Worm (Caenorhabditis elegans) whole organism, L3 larva: Measurements from ENCODE around the gene rad-54.B.

Experiments used
- ama-1 ChIP-seq: fragments of 150-350 bp; optimal IDR thresholded peaks from 2 replicates; lab custom pipeline; 2018
- daf-12 ChIP-seq: fragments of 150-350 bp; optimal IDR thresholded peaks from 2 replicates; lab custom pipeline; 2014; ENCODE audit warnings: missing biosample characterization, missing genetic modification reagents, missing genetic modification characterization
- egl-27 ChIP-seq: sonication (generic microtip); optimal IDR thresholded peaks from 4 replicates; lab custom pipeline; 2017; ENCODE audit warnings: missing biosample characterization, missing genetic modification reagents, missing genetic modification characterization
- fkh-10 ChIP-seq: sonication (generic microtip); optimal IDR thresholded peaks from 2 replicates; lab custom pipeline; 2017; ENCODE audit warnings: missing biosample characterization, missing genetic modification reagents, missing genetic modification characterization
- nhr-23 ChIP-seq: fragments of 150-350 bp; optimal IDR thresholded peaks from 2 replicates; lab custom pipeline; 2014; ENCODE audit warnings: missing biosample characterization, missing genetic modification reagents, missing genetic modification characterization
- nhr-28 ChIP-seq: fragments of 150-350 bp; optimal IDR thresholded peaks from 2 replicates; lab custom pipeline; 2014; ENCODE audit warnings: missing biosample characterization, missing genetic modification characterization
- pqm-1 ChIP-seq: fragments of 150-350 bp; optimal IDR thresholded peaks from 2 replicates; lab custom pipeline; 2017; ENCODE audit warnings: missing biosample characterization, missing genetic modification characterization, inconsistent platforms

DNA sequence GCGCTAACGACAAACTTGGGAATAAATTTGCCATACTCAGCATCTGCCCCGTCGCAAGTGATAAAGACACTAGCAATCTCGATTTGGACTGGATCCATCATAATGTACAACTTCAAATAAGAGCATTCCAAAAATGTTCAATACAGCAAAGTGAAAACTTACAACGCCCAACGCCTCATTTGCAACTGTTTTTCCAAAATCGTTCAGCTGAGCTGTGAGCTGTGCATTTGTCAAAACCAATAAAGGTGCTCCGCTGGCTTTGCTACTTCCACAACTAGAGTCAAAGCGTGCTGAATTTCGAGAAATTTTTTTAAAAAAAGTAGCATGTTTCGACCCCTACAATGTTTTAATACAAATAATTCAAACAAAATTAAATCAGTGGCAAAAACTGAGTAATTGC, 18.8 kb upstream of the rad-54.B start, which contains the start of gene Y116A8C.49:
- TF ChIP-seq fkh-10 (GFP tag; lab: Kevin White, UChicago) (no peak), egl-27 (no peak), pqm-1 (tag; lab: Kevin White, UChicago) (no peak), nhr-28 (tag; lab: Kevin White, UChicago) (no peak), ama-1 (lab: Kevin White, UChicago) (no peak), daf-12 (tag; lab: Kevin White, UChicago) (no peak), nhr-23 (tag; lab: Kevin White, UChicago) (no peak)
